Worm (Caenorhabditis elegans): ENCODE results near the gene F33G12.3.

F33G12.3 gene

DNA sequence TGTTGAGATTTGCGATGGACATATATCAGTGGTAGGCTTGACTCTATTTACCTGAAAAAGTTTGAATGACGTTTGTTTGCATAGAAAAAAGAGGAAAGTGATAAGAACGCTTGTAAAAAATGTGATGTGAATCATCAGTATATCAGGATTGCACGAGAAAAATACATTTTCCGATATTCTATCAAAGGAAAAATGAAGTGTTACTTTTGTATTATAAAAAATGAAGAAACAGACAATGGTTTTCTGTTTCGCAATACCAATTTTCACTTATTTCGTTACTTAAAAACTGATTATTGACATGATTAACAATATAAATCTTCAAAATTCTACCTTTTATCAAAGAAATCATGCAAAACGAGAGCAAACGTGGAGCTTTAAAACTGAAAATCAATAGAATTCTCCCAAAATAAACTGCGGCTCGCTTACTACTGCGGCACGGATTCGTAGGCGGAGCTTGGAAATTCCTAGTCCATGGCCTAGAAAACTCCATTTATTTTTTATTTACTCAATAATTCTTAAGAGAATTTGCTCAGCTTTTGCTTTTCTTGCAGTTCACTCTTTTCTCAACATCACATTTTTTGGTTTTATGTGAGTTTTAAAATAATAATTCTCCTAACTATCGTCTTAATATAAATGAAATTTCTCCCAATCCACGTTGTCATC, 40.2 kb downstream of the F33G12.3 start, which contains the start of the genes eif-1 and vps-24 (continued):
- no peak for TF ChIP-seq nhr-76 (tag; optimal IDR thresholded peaks at IDR 0.05)
- peak; percentile 65 for TF ChIP-seq rnt-1 (tag; optimal IDR thresholded peaks at IDR 0.05)
- TF ChIP-seq nhr-11 (tag; optimal IDR thresholded peaks at IDR 0.05): no peak
- peak; percentile 29 for TF ChIP-seq snpc-4 (tag; optimal IDR thresholded peaks at IDR 0.05)
- peak; percentile 30 for TF ChIP-seq dsc-1 (tag; optimal IDR thresholded peaks at IDR 0.05)
- TF ChIP-seq hlh-17 (GFP tag; optimal IDR thresholded peaks at IDR 0.05; ENCODE audit: borderline replicate concordance): no peak
- no peak for TF ChIP-seq sup-37 (GFP tag; optimal IDR thresholded peaks at IDR 0.05)
- no peak for TF ChIP-seq unc-62 (GFP tag; optimal IDR thresholded peaks at IDR 0.05)
- TF ChIP-seq lin-35 (GFP tag; optimal IDR thresholded peaks at IDR 0.05): peak; percentile 62 to 65
- TF ChIP-seq isw-1 (GFP tag; IDR thresholded peaks at IDR 0.05): peak; percentile 39; the same call in 1 of the 2 replicates
- no peak for TF ChIP-seq alr-1 (tag; optimal IDR thresholded peaks at IDR 0.05; ENCODE audit: borderline replicate concordance)
- TF ChIP-seq hpl-2 (GFP tag; optimal IDR thresholded peaks at IDR 0.05): no peak
- peak; percentile 56 for TF ChIP-seq lin-15B (tag; optimal IDR thresholded peaks at IDR 0.05)
- peak; percentile 58 for TF ChIP-seq lir-3 (tag; optimal IDR thresholded peaks at IDR 0.05; ENCODE audit: poor library complexity)
- TF ChIP-seq pax-3 (tag; optimal IDR thresholded peaks at IDR 0.05): no peak
- TF ChIP-seq lin-13 (GFP tag; optimal IDR thresholded peaks at IDR 0.05): peak; percentile 17
- TF ChIP-seq nhr-77 (tag; optimal IDR thresholded peaks at IDR 0.05): no peak
- no peak for TF ChIP-seq fkh-10 (GFP tag; optimal IDR thresholded peaks at IDR 0.05)
- TF ChIP-seq dpl-1 (GFP tag; optimal IDR thresholded peaks at IDR 0.05): peak; percentile 55 to 77 (median 59)
- TF ChIP-seq nhr-85 (tag): peak; percentile 64
- TF ChIP-seq nhr-47 (tag; optimal IDR thresholded peaks at IDR 0.05): peak; percentile 46
- TF ChIP-seq tlp-1 (tag; optimal IDR thresholded peaks at IDR 0.05): no peak
- TF ChIP-seq ets-5 (GFP tag; IDR thresholded peaks at IDR 0.05): no peak
- TF ChIP-seq tbx-2 (tag; optimal IDR thresholded peaks at IDR 0.05): peak; percentile 47
- TF ChIP-seq fkh-8 (tag; optimal IDR thresholded peaks at IDR 0.05): peak; percentile 16

DNA sequence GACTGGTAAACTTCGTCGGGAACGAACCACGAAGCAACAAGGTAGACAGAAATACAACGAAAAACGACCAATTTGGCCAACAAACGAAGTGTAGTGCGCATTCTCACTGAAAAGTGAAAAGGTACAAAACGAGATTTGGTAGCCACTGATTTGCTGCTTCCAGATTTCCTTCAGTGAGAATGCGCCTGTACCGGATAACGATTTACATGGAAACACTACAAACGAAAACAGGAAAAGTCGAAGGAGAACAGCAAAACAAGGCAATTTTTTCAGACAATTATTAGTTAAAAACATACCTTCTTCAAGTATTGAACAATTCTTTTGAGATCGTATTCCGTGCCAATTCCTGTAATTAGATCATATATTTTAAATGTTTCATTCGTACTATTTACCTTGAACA, 40.9 kb downstream of the F33G12.3 start, which contains the start of gene pigb-1:
TSS of gene pigb-1 (minus strand) at position 101 of the 400 bp plus-strand sequence.
- TF ChIP-seq nhr-20 (tag; optimal IDR thresholded peaks at IDR 0.05) (no peak), lin-14 (GFP tag; optimal IDR thresholded peaks at IDR 0.05) (no peak), C04F5.9 (tag; optimal IDR thresholded peaks at IDR 0.05) (no peak), rnt-1 (tag; optimal IDR thresholded peaks at IDR 0.05) (no peak), nhr-12 (tag; optimal IDR thresholded peaks at IDR 0.05) (no peak), ces-1 (GFP tag; optimal IDR thresholded peaks at IDR 0.05) (no peak), skn-1 (tag; optimal IDR thresholded peaks at IDR 0.05) (no peak), tlp-1 (tag; optimal IDR thresholded peaks at IDR 0.05) (no peak), unc-30 (tag; optimal IDR thresholded peaks at IDR 0.05) (no peak), pqm-1 (tag; optimal IDR thresholded peaks at IDR 0.05) (no peak), dpl-1 (GFP tag; optimal IDR thresholded peaks at IDR 0.05) (no peak), vab-15 (tag; optimal IDR thresholded peaks at IDR 0.05) (no peak), ceh-90 (tag; optimal IDR thresholded peaks at IDR 0.05) (no peak), snpc-4 (tag; optimal IDR thresholded peaks at IDR 0.05) (no peak), mdl-1 (tag; optimal IDR thresholded peaks at IDR 0.05) (no peak), nhr-77 (tag; optimal IDR thresholded peaks at IDR 0.05) (no peak), lin-13 (GFP tag; optimal IDR thresholded peaks at IDR 0.05) (no peak)

DNA sequence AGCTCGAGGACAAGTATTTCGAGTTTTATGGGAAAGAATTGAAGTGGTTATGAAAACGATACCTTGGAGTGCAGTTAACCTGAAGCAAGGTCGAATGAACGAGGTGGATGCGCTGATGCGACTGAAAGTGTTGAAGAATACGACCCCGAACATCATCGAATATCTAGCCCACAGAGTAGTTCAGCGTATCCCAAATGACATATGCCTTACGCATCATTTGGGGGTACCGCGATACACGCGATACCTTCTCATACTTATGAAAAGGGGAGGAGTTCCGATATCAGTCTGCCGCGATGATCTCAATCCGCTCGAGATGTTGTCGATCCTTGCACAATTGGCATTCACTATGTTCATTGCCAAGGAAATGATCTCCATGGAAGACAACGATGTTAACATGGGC, 44.0 kb downstream of the F33G12.3 start, which contains the start of gene T27F7.12:
TSS of gene T27F7.12 (plus strand) at position 301 of the 400 bp plus-strand sequence.
- no peak for TF ChIP-seq jun-1 (tag; optimal IDR thresholded peaks at IDR 0.05)
- TF ChIP-seq skn-1 (tag; optimal IDR thresholded peaks at IDR 0.05): no peak
- TF ChIP-seq Y116A8C.19 (tag; optimal IDR thresholded peaks at IDR 0.05; ENCODE audit: borderline replicate concordance): no peak
- no peak for TF ChIP-seq lin-39 (tag; optimal IDR thresholded peaks at IDR 0.05)
- TF ChIP-seq pax-3 (tag; optimal IDR thresholded peaks at IDR 0.05): no peak
- no peak for TF ChIP-seq nhr-90 (tag; optimal IDR thresholded peaks at IDR 0.05; ENCODE audit: poor library complexity)
- no peak for TF ChIP-seq tbx-2 (tag; optimal IDR thresholded peaks at IDR 0.05)
- no peak for TF ChIP-seq zag-1 (tag; optimal IDR thresholded peaks at IDR 0.05)
- TF ChIP-seq efl-3 (GFP tag; optimal IDR thresholded peaks at IDR 0.05): no peak
- no peak for TF ChIP-seq egl-13 (tag; optimal IDR thresholded peaks at IDR 0.05)
- no peak for TF ChIP-seq ceh-82 (tag; optimal IDR thresholded peaks at IDR 0.05)
- no peak for TF ChIP-seq grh-1 (GFP tag; IDR thresholded peaks at IDR 0.05)
- TF ChIP-seq pag-3 (tag; optimal IDR thresholded peaks at IDR 0.05; ENCODE audit: borderline replicate concordance, insufficient read depth): no peak
- no peak for TF ChIP-seq C34B4.2 (tag; optimal IDR thresholded peaks at IDR 0.05)
- no peak for TF ChIP-seq F16B12.6 (tag; optimal IDR thresholded peaks at IDR 0.05)
- no peak for TF ChIP-seq fkh-4 (tag; optimal IDR thresholded peaks at IDR 0.05; ENCODE audit: borderline replicate concordance)

Data from whole organism, L1 larva.